Fruit fly (Drosophila melanogaster) whole organism, embryonic: ENCODE data around the gene SrpRbeta.

Source experiments
- Atf3 ChIP-seq: fragments of 200-800 bp; sonication (Bioruptor generic); optimal IDR thresholded peaks from 3 replicates; lab custom pipeline; 2016; ENCODE audit warnings: missing biosample characterization, missing genetic modification characterization
- Bdp1 ChIP-seq: fragments of 200-800 bp; sonication (Bioruptor generic); optimal IDR thresholded peaks from 3 replicates; lab custom pipeline; 2016; ENCODE audit warnings: missing biosample characterization, missing genetic modification characterization
- CG10366 ChIP-seq: fragments of 200-800 bp; sonication (Bioruptor generic); IDR thresholded peaks from 2 replicates; pipeline ENCODE4 v1.3.6; 2022; ENCODE audit warnings: missing biosample characterization, missing genetic modification characterization
- CG10959 ChIP-seq: fragments of 200-800 bp; sonication (Bioruptor generic); IDR thresholded peaks from 2 replicates; pipeline ENCODE4 v1.3.6; 2022; ENCODE audit warnings: missing biosample characterization, missing genetic modification characterization
- CG11247 ChIP-seq: fragments of 200-800 bp; sonication (Bioruptor generic); IDR thresholded peaks from 2 replicates; pipeline ENCODE4 v1.3.6; 2022; ENCODE audit warnings: missing biosample characterization, missing genetic modification characterization
- CG11456 ChIP-seq: fragments of 200-800 bp; sonication (Bioruptor generic); IDR thresholded peaks from 3 replicates; pipeline ENCODE4 v1.3.6; 2022; ENCODE audit warnings: missing biosample characterization, missing genetic modification characterization
- CG11504 ChIP-seq: fragments of 200-800 bp; sonication (Bioruptor generic); optimal IDR thresholded peaks from 3 replicates; lab custom pipeline; 2019; ENCODE audit warnings: missing biosample characterization, mild to moderate bottlenecking, missing genetic modification characterization, moderate library complexity
- CG11696 ChIP-seq: fragments of 200-800 bp; sonication (Bioruptor generic); IDR thresholded peaks from 2 replicates; pipeline ENCODE4 v1.3.6; 2022; ENCODE audit warnings: missing biosample characterization, missing genetic modification characterization
- CG12236 ChIP-seq: fragments of 200-800 bp; sonication (Bioruptor generic); optimal IDR thresholded peaks from 2 replicates; lab custom pipeline; 2016; ENCODE audit warnings: missing biosample characterization, missing genetic modification characterization
- CG13123 ChIP-seq: fragments of 200-800 bp; sonication (Bioruptor generic); optimal IDR thresholded peaks from 2 replicates; lab custom pipeline; 2016; ENCODE audit warnings: missing biosample characterization, missing genetic modification characterization
- CG13296 ChIP-seq: fragments of 200-800 bp; sonication (Bioruptor generic); optimal IDR thresholded peaks from 3 replicates; lab custom pipeline; 2018; ENCODE audit warnings: missing biosample characterization, mild to moderate bottlenecking, missing genetic modification characterization
- CG15011 ChIP-seq: fragments of 200-800 bp; sonication (Bioruptor generic); optimal IDR thresholded peaks from 3 replicates; lab custom pipeline; 2018; ENCODE audit warnings: missing biosample characterization, mild to moderate bottlenecking, missing genetic modification characterization
- CG1603 ChIP-seq: fragments of 200-800 bp; sonication (Bioruptor generic); optimal IDR thresholded peaks from 2 replicates; lab custom pipeline; 2019; ENCODE audit warnings: missing biosample characterization, mild to moderate bottlenecking, missing genetic modification characterization, moderate library complexity
- CG1832 ChIP-seq: fragments of 200-800 bp; sonication (Bioruptor generic); optimal IDR thresholded peaks from 2 replicates; lab custom pipeline; 2017; ENCODE audit warnings: missing biosample characterization, mild to moderate bottlenecking, missing genetic modification characterization, inconsistent platforms
- CG18599 ChIP-seq: fragments of 200-800 bp; sonication (Bioruptor generic); optimal IDR thresholded peaks from 3 replicates; lab custom pipeline; 2017; ENCODE audit warnings: missing biosample characterization, missing genetic modification characterization, mild to moderate bottlenecking, moderate library complexity, missing genetic modification reagents
- CG2199 ChIP-seq: fragments of 200-800 bp; sonication (Bioruptor generic); IDR thresholded peaks from 3 replicates; pipeline ENCODE4 v1.3.6; 2022; ENCODE audit warnings: missing biosample characterization, missing genetic modification characterization
- CG2875 ChIP-seq: fragments of 200-800 bp; sonication (Bioruptor generic); optimal IDR thresholded peaks from 2 replicates; lab custom pipeline; 2017; ENCODE audit warnings: missing biosample characterization, mild to moderate bottlenecking, missing genetic modification characterization, missing genetic modification reagents
- CG32767 ChIP-seq: fragments of 200-800 bp; sonication (Bioruptor generic); IDR thresholded peaks from 2 replicates; pipeline ENCODE4 v1.3.6; 2022; ENCODE audit warnings: missing biosample characterization, missing genetic modification characterization
- CG34376 ChIP-seq: fragments of 200-800 bp; sonication (Bioruptor generic); optimal IDR thresholded peaks from 2 replicates; lab custom pipeline; 2018; ENCODE audit warnings: missing biosample characterization, mild to moderate bottlenecking, missing genetic modification characterization
- CG43689 ChIP-seq: fragments of 200-800 bp; sonication (Bioruptor generic); IDR thresholded peaks from 2 replicates; pipeline ENCODE4 v1.3.6; 2022; ENCODE audit warnings: missing biosample characterization, missing genetic modification characterization
- CG4424 ChIP-seq: fragments of 200-800 bp; sonication (Bioruptor generic); optimal IDR thresholded peaks from 3 replicates; lab custom pipeline; 2016; ENCODE audit warnings: missing biosample characterization, missing genetic modification characterization
- CG6654 ChIP-seq: fragments of 200-800 bp; sonication (Bioruptor generic); optimal IDR thresholded peaks from 2 replicates; lab custom pipeline; 2017; ENCODE audit warnings: missing biosample characterization, mild to moderate bottlenecking, missing genetic modification characterization
- CG8944 ChIP-seq: fragments of 200-800 bp; sonication (Bioruptor generic); optimal IDR thresholded peaks from 3 replicates; lab custom pipeline; 2016; ENCODE audit warnings: missing biosample characterization, missing genetic modification characterization
- CG9609 ChIP-seq: fragments of 200-800 bp; sonication (Bioruptor generic); optimal IDR thresholded peaks from 3 replicates; lab custom pipeline; 2016; ENCODE audit warnings: missing biosample characterization, missing genetic modification characterization
- Dek ChIP-seq: fragments of 200-800 bp; sonication (Bioruptor generic); optimal IDR thresholded peaks from 3 replicates; lab custom pipeline; 2019; ENCODE audit warnings: missing biosample characterization, mild to moderate bottlenecking, missing genetic modification characterization, moderate library complexity
- Drgx ChIP-seq: fragments of 200-800 bp; sonication (Bioruptor generic); IDR thresholded peaks from 2 replicates; pipeline ENCODE4 v1.3.6; 2022; ENCODE audit warnings: missing biosample characterization, missing genetic modification characterization
- E2f2 ChIP-seq: fragments of 200-800 bp; sonication (Bioruptor generic); IDR thresholded peaks from 2 replicates; pipeline ENCODE4 v1.3.6; 2022; ENCODE audit warnings: missing biosample characterization, missing genetic modification characterization
- Elba2 ChIP-seq: fragments of 200-800 bp; sonication (Bioruptor generic); optimal IDR thresholded peaks from 3 replicates; lab custom pipeline; 2016; ENCODE audit warnings: missing biosample characterization, missing genetic modification characterization
- H2.0 ChIP-seq: fragments of 200-800 bp; sonication (Bioruptor generic); IDR thresholded peaks from 2 replicates; pipeline ENCODE4 v1.3.6; 2022; ENCODE audit warnings: missing biosample characterization, missing genetic modification characterization
- HmgD ChIP-seq: fragments of 200-800 bp; sonication (Bioruptor generic); optimal IDR thresholded peaks from 3 replicates; lab custom pipeline; 2016; ENCODE audit warnings: missing biosample characterization, missing genetic modification characterization
- Lhr ChIP-seq: fragments of 200-800 bp; sonication (Bioruptor generic); optimal IDR thresholded peaks from 3 replicates; lab custom pipeline; 2017; ENCODE audit warnings: mild to moderate bottlenecking, missing biosample characterization, missing genetic modification reagents, missing genetic modification characterization
- NC2α ChIP-seq: fragments of 200-800 bp; sonication (Bioruptor generic); optimal IDR thresholded peaks from 2 replicates; lab custom pipeline; 2016; ENCODE audit warnings: missing biosample characterization, missing genetic modification characterization
- NfI ChIP-seq: fragments of 200-800 bp; sonication (Bioruptor generic); optimal IDR thresholded peaks from 3 replicates; lab custom pipeline; 2018; ENCODE audit warnings: missing biosample characterization, mild to moderate bottlenecking, missing genetic modification characterization, moderate library complexity
- Ravus ChIP-seq: fragments of 200-800 bp; sonication (Bioruptor generic); IDR thresholded peaks from 2 replicates; pipeline ENCODE4 v1.3.6; 2022; ENCODE audit warnings: missing biosample characterization, missing genetic modification characterization
- Sox100B ChIP-seq: fragments of 200-800 bp; sonication (Bioruptor generic); optimal IDR thresholded peaks from 3 replicates; lab custom pipeline; 2018; ENCODE audit warnings: missing biosample characterization, mild to moderate bottlenecking, missing genetic modification characterization
- ap ChIP-seq: fragments of 200-800 bp; sonication (Bioruptor generic); IDR thresholded peaks from 2 replicates; pipeline ENCODE4 v1.3.6; 2022; ENCODE audit warnings: missing biosample characterization, missing genetic modification characterization
- cas ChIP-seq: fragments of 200-800 bp; sonication (Bioruptor generic); IDR thresholded peaks from 2 replicates; pipeline ENCODE4 v1.3.6; 2022; ENCODE audit warnings: missing biosample characterization, missing genetic modification characterization
- caup ChIP-seq: fragments of 200-800 bp; sonication (Bioruptor generic); optimal IDR thresholded peaks from 3 replicates; lab custom pipeline; 2017; ENCODE audit warnings: missing biosample characterization, mild to moderate bottlenecking, missing genetic modification characterization, moderate library complexity; ENCODE audit not compliant: severe bottlenecking
- gfzf ChIP-seq: fragments of 200-800 bp; sonication (Bioruptor generic); optimal IDR thresholded peaks from 2 replicates; lab custom pipeline; 2016; ENCODE audit warnings: missing biosample characterization, mild to moderate bottlenecking, missing genetic modification characterization, moderate library complexity
- gsb ChIP-seq: fragments of 200-800 bp; sonication (Bioruptor generic); IDR thresholded peaks from 2 replicates; pipeline ENCODE4 v1.3.6; 2022; ENCODE audit warnings: missing biosample characterization, missing genetic modification characterization
- hkb ChIP-seq, 2 experiments: fragments of 200-800 bp in 1 of 2; fragments of >200 bp in 1 of 2; sonication (Bioruptor generic) in 1 of 2; IDR thresholded peaks in 1 of 2; optimal IDR thresholded peaks in 1 of 2; 2 replicates each; pipeline versions ENCODE4 v1.3.6 to Lab custom; 2017 to 2022; ENCODE audit warnings: missing biosample characterization in 1 of 2, missing genetic modification characterization in 1 of 2
- inv ChIP-seq: fragments of 200-800 bp; sonication (Bioruptor generic); IDR thresholded peaks from 2 replicates; pipeline ENCODE4 v1.3.6; 2022; ENCODE audit warnings: missing biosample characterization, missing genetic modification characterization; ENCODE audit not compliant: partially characterized antibody
- kah ChIP-seq: fragments of 200-800 bp; sonication (Bioruptor generic); optimal IDR thresholded peaks from 2 replicates; lab custom pipeline; 2018; ENCODE audit warnings: missing biosample characterization, mild to moderate bottlenecking, missing genetic modification characterization
- maf-S ChIP-seq: fragments of 200-800 bp; sonication (Bioruptor generic); optimal IDR thresholded peaks from 2 replicates; lab custom pipeline; 2016; ENCODE audit warnings: missing biosample characterization, missing genetic modification characterization
- org-1 ChIP-seq: fragments of 200-800 bp; sonication (Bioruptor generic); optimal IDR thresholded peaks from 2 replicates; lab custom pipeline; 2017; ENCODE audit warnings: missing biosample characterization, missing genetic modification characterization
- pb ChIP-seq: fragments of 200-800 bp; sonication (Bioruptor generic); optimal IDR thresholded peaks from 3 replicates; lab custom pipeline; 2016; ENCODE audit warnings: missing biosample characterization, missing genetic modification characterization
- pros ChIP-seq: fragments of 200-800 bp; sonication (Bioruptor generic); optimal IDR thresholded peaks from 3 replicates; lab custom pipeline; 2019; ENCODE audit warnings: missing biosample characterization, mild to moderate bottlenecking, missing genetic modification characterization, moderate library complexity
- slou ChIP-seq: fragments of 200-800 bp; sonication (Bioruptor generic); optimal IDR thresholded peaks from 3 replicates; lab custom pipeline; 2016; ENCODE audit warnings: missing biosample characterization, missing genetic modification characterization
- sug ChIP-seq: fragments of 200-800 bp; optimal IDR thresholded peaks from 2 replicates; lab custom pipeline; 2019; ENCODE audit warnings: missing biosample characterization, mild to moderate bottlenecking, missing genetic modification characterization, moderate library complexity
- tap ChIP-seq: fragments of 200-800 bp; optimal IDR thresholded peaks from 3 replicates; lab custom pipeline; 2019; ENCODE audit warnings: missing biosample characterization, mild to moderate bottlenecking, missing genetic modification characterization, moderate library complexity
- unpg ChIP-seq: fragments of 200-800 bp; sonication (Bioruptor generic); optimal IDR thresholded peaks from 3 replicates; lab custom pipeline; 2018; ENCODE audit warnings: missing biosample characterization, mild to moderate bottlenecking, missing genetic modification characterization, moderate library complexity

Gene SrpRbeta

DNA sequence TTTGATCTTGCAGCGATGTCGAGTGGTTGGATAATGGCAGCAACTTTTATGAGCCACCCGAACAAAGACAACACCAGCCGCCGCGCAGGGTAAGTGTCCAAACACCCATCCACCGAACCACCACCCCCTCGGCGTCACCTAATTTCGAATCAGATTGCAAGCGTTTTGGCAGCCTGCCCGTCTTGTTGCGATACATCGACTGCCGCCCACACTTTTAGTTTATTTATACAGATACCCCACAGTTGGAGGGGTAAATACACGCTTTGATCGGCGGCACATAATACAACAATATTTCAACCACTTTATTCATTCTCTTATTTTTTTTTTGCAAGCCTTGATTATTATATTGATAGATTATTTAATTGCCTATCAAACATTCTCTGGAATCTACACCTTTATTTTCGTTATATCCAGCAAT lies 43.0 kb upstream of the SrpRbeta start (continued):
- TF ChIP-seq CG13296 (GFP tag; lab: Kevin White, UChicago) (no peak), Bdp1 (GFP tag; lab: Kevin White, UChicago) (peak; percentile 23), CG2875 (GFP tag; lab: Kevin White, UChicago) (no peak), unpg (GFP tag; lab: Kevin White, UChicago) (peak; percentile 45), sug (no peak), CG1603 (peak; percentile 21), gfzf (GFP tag; lab: Kevin White, UChicago) (no peak), tap (tag; lab: Kevin White, UChicago) (no peak), CG43689 (no peak), Sox100B (GFP tag; lab: Kevin White, UChicago) (no peak), pb (no peak), CG11504 (tag; lab: Kevin White, UChicago) (peak; percentile 56), E2f2 (peak; percentile 38; the same call in 1 of the 2 replicates), Atf3 (GFP tag; lab: Kevin White, UChicago) (no peak), cas (GFP tag; lab: Robert Waterston, UW) (no peak), NfI (GFP tag; lab: Kevin White, UChicago) (peak; percentile 64), caup (GFP tag; lab: Kevin White, UChicago) (no peak), CG2199 (GFP tag; lab: Robert Waterston, UW) (no peak), gsb (GFP tag; lab: Robert Waterston, UW) (peak; percentile 54; the same call in 1 of the 2 replicates), ap (GFP tag; lab: Robert Waterston, UW) (peak; percentile 38; the same call in 1 of the 2 replicates), HmgD (GFP tag; lab: Kevin White, UChicago) (no peak), CG10959 (no peak), CG6654 (no peak), NC2α (GFP tag; lab: Kevin White, UChicago) (no peak), CG34376 (no peak), CG12236 (GFP tag; lab: Kevin White, UChicago) (no peak), H2.0 (GFP tag; lab: Robert Waterston, UW) (peak; percentile 62), kah (GFP tag; lab: Kevin White, UChicago) (no peak), pros (no peak), Ravus (no peak), Drgx (GFP tag; lab: Robert Waterston, UW) (peak; percentile 39; the same call in 1 of the 2 replicates), CG10366 (GFP tag; lab: Robert Waterston, UW) (peak; percentile 59), CG11247 (GFP tag; lab: Robert Waterston, UW) (peak; percentile 49), hkb (optimal IDR thresholded peaks at IDR 0.05; lab: Kevin White, UChicago) (no peak), hkb (GFP tag; IDR thresholded peaks at IDR 0.05; lab: Robert Waterston, UW) (0 out of 2 replicates have a peak, but pooled peaks have one; percentile 28), CG11456 (0 out of 3 replicates have a peak, but pooled peaks have one; percentile 65), inv (GFP tag; lab: Robert Waterston, UW) (no peak), org-1 (GFP tag; lab: Kevin White, UChicago) (no peak), CG9609 (GFP tag; lab: Kevin White, UChicago) (peak; percentile 16), slou (no peak), Dek (tag; lab: Kevin White, UChicago) (no peak), Lhr (GFP tag; lab: Kevin White, UChicago) (no peak), CG8944 (peak; percentile 28), CG15011 (GFP tag; lab: Kevin White, UChicago) (no peak), maf-S (GFP tag; lab: Kevin White, UChicago) (no peak), CG11696 (GFP tag; lab: Robert Waterston, UW) (no peak), CG13123 (no peak), CG1832 (no peak), CG4424 (no peak), Elba2 (GFP tag; lab: Kevin White, UChicago) (no peak), CG18599 (GFP tag; lab: Kevin White, UChicago) (peak; percentile 27), CG32767 (GFP tag; lab: Robert Waterston, UW) (0 out of 2 replicates have a peak, but pooled peaks have one; percentile 20)
